Worm (Caenorhabditis elegans): ENCODE measurements around the gene C01C10.2.

DNA sequence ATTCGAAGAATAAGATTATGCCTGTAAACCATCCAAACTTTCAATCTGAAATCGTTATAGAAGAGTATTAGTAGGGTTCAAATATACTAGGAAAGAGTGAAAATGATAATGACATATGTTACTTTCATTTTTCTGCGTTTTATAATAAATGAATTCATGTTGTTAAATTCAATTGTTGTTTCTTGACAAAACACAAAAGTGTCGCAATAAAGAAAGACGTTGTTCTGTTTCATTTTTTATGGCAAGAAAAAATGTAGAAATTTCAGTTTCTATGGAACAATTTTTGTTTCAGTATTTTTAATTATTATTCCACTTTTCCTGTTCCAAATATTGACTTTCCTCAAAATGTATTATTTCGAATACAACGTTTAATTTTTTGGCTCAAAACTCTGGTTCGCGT is 37.1 kb downstream of the C01C10.2 start, which contains the start of gene C10A4.4:
- TF ChIP-seq tbx-37 (GFP tag; conservative IDR thresholded peaks at IDR 0.05) (no peak), hmg-4 (GFP tag; optimal IDR thresholded peaks at IDR 0.05) (no peak), ama-1 (optimal IDR thresholded peaks at IDR 0.05) (no peak), aly-1 (tag; optimal IDR thresholded peaks at IDR 0.05) (no peak), tbx-11 (GFP tag; IDR thresholded peaks at IDR 0.05) (no peak), sea-1 (GFP tag; conservative IDR thresholded peaks at IDR 0.05) (no peak), tra-4 (tag; optimal IDR thresholded peaks at IDR 0.05) (no peak), hnd-1 (tag; optimal IDR thresholded peaks at IDR 0.05) (no peak), F13C5.2 (tag; optimal IDR thresholded peaks at IDR 0.05) (no peak), ets-7 (tag; optimal IDR thresholded peaks at IDR 0.05) (no peak), pes-1 (GFP tag; IDR thresholded peaks at IDR 0.05) (no peak), B0310.2 (tag; optimal IDR thresholded peaks at IDR 0.05) (no peak)
